Fruit fly (Drosophila melanogaster): ENCODE results near the gene Elo68beta.

Elo68beta gene

DNA sequence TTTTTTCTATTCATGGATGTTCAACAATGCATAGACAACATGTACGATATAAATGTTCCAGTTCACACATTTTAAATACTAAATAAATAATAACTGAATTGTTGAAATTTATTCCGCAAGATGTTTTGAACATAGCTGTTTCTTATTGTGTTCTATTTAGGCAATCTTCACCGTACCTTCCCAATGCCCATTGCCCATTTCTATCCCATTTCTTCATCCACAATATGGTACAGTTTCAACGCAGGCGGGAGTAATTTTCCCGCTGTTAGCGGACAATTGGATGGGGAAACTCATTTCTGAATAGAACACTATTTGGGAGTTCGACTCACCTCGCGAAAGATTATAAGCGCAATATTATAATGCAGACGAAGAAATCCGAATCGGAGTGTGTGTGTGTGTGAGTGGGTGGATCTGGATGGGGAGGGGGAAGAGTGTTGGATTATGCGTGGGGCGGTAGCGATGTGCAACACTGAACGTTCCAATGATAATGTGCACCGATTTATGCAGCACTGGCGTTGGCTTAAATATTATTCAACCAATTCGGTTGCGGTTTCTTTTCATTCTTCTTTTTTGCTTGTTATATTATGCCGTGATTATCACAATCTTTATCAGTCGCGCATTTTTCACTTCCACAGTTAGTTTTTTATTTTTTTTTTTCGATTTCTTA lies 9.4 kb downstream of the Elo68beta start (continued):
- TF ChIP-seq az2 (GFP tag; optimal IDR thresholded peaks at IDR 0.05) (peak; percentile 27), CG6683 (GFP tag; optimal IDR thresholded peaks at IDR 0.05) (no peak), CG1647 (GFP tag; optimal IDR thresholded peaks at IDR 0.05) (peak; percentile 67), CG18476 (GFP tag; optimal IDR thresholded peaks at IDR 0.05) (no peak), dati (GFP tag; IDR thresholded peaks at IDR 0.05) (no peak), nerfin-1 (tag; optimal IDR thresholded peaks at IDR 0.05) (no peak), Ssrp (tag; optimal IDR thresholded peaks at IDR 0.05) (no peak), CG1832 (GFP tag; optimal IDR thresholded peaks at IDR 0.05) (no peak), CG2889 (GFP tag; IDR thresholded peaks at IDR 0.05) (no peak), zen (tag; optimal IDR thresholded peaks at IDR 0.05) (no peak), cato (GFP tag; optimal IDR thresholded peaks at IDR 0.05; ENCODE audit: borderline replicate concordance) (no peak), nmo (GFP tag; optimal IDR thresholded peaks at IDR 0.05) (peak; percentile 27), insv (GFP tag; optimal IDR thresholded peaks at IDR 0.05) (peak in 1 of 2 experiments; percentile 33), CG12155 (GFP tag; optimal IDR thresholded peaks at IDR 0.05) (peak; percentile 57), Antp (GFP tag; optimal IDR thresholded peaks at IDR 0.05) (peak; percentile 63), kah (GFP tag; optimal IDR thresholded peaks at IDR 0.05) (no peak), CG2202 (tag; optimal IDR thresholded peaks at IDR 0.05) (no peak), Myb (GFP tag; optimal IDR thresholded peaks at IDR 0.05) (peak; percentile 64), CG3726 (GFP tag; IDR thresholded peaks at IDR 0.05) (no peak), Aef1 (GFP tag; IDR thresholded peaks at IDR 0.05) (no peak; the same call in 2 of the 3 replicates), CG2199 (GFP tag; IDR thresholded peaks at IDR 0.05) (0 out of 3 replicates have a peak, but pooled peaks have one; percentile 46), CG11456 (GFP tag; IDR thresholded peaks at IDR 0.05) (peak; percentile 67; the same call in 2 of the 3 replicates), CG1233 (GFP tag; optimal IDR thresholded peaks at IDR 0.05) (peak; percentile 12), B-H1 (GFP tag; IDR thresholded peaks at IDR 0.05) (no peak), Deaf1 (tag; optimal IDR thresholded peaks at IDR 0.05) (peak; percentile 60), Sox102F (GFP tag; optimal IDR thresholded peaks at IDR 0.05) (no peak), CG12071 (GFP tag; optimal IDR thresholded peaks at IDR 0.05) (no peak), GATAe (GFP tag; conservative IDR thresholded peaks at IDR 0.05) (no peak), ftz-f1 (GFP tag; optimal IDR thresholded peaks at IDR 0.05) (peak; percentile 75), ems (GFP tag; optimal IDR thresholded peaks at IDR 0.05) (peak; percentile 41), grn (GFP tag; optimal IDR thresholded peaks at IDR 0.05) (no peak), psq (GFP tag; optimal IDR thresholded peaks at IDR 0.05) (peak; percentile 67), vnd (GFP tag; IDR thresholded peaks at IDR 0.05; ENCODE audit: partially characterized antibody) (no peak), CG2129 (GFP tag; IDR thresholded peaks at IDR 0.05; ENCODE audit: partially characterized antibody) (no peak), Atf-2 (GFP tag; optimal IDR thresholded peaks at IDR 0.05) (peak; percentile 34), CG8089 (GFP tag; optimal IDR thresholded peaks at IDR 0.05) (peak; percentile 34), CG10979 (tag; optimal IDR thresholded peaks at IDR 0.05) (peak; percentile 23), Blimp-1 (GFP tag; optimal IDR thresholded peaks at IDR 0.05) (no peak), zf30C (GFP tag; optimal IDR thresholded peaks at IDR 0.05) (no peak), cas (GFP tag; IDR thresholded peaks at IDR 0.05) (no peak), gro (GFP tag; optimal IDR thresholded peaks at IDR 0.05) (peak; percentile 47), pita (GFP tag; optimal IDR thresholded peaks at IDR 0.05) (no peak), Kr (GFP tag; optimal IDR thresholded peaks at IDR 0.05) (no peak), unpg (GFP tag; optimal IDR thresholded peaks at IDR 0.05) (peak; percentile 35), HmgZ (tag; optimal IDR thresholded peaks at IDR 0.05) (peak; percentile 42), CG6854 (GFP tag; optimal IDR thresholded peaks at IDR 0.05) (no peak), Mad (GFP tag; optimal IDR thresholded peaks at IDR 0.05) (peak; percentile 45), CG6654 (GFP tag; optimal IDR thresholded peaks at IDR 0.05) (peak; percentile 14), sqz (GFP tag; optimal IDR thresholded peaks at IDR 0.05) (peak; percentile 56), MESR4 (GFP tag; optimal IDR thresholded peaks at IDR 0.05) (no peak)
